Fruit fly (Drosophila melanogaster) whole organism, embryonic: ENCODE results near the gene CG14340.
A peak's percentile ranks its signal among the peaks of the same experiment; 100 is the strongest.

Experiments used
- CG14965 ChIP-seq: fragments of 200-800 bp; sonication (Bioruptor generic); optimal IDR thresholded peaks from 2 replicates; lab custom pipeline; 2016; ENCODE audit warnings: missing biosample characterization, missing genetic modification characterization, borderline replicate concordance
- CG18262 ChIP-seq: fragments of 200-800 bp; optimal IDR thresholded peaks from 3 replicates; lab custom pipeline; 2019; ENCODE audit warnings: missing biosample characterization, mild to moderate bottlenecking, missing genetic modification characterization, moderate library complexity
- CG31388 ChIP-seq: fragments of 200-800 bp; sonication (Bioruptor generic); optimal IDR thresholded peaks from 2 replicates; lab custom pipeline; 2016; ENCODE audit warnings: missing biosample characterization, missing genetic modification characterization
- CG33213 ChIP-seq: fragments of 200-800 bp; sonication (Bioruptor generic); optimal IDR thresholded peaks from 3 replicates; lab custom pipeline; 2016; ENCODE audit warnings: missing biosample characterization, missing genetic modification characterization
- CG34422 ChIP-seq: fragments of 200-800 bp; sonication (Bioruptor generic); IDR thresholded peaks from 3 replicates; pipeline ENCODE4 v1.3.6; 2022; ENCODE audit warnings: missing biosample characterization, missing genetic modification characterization
- CG4617 ChIP-seq: fragments of 200-800 bp; sonication (Bioruptor generic); optimal IDR thresholded peaks from 3 replicates; lab custom pipeline; 2016; ENCODE audit warnings: missing biosample characterization, missing genetic modification characterization, borderline replicate concordance
- CG6791 ChIP-seq: fragments of 200-800 bp; sonication (Bioruptor generic); IDR thresholded peaks from 3 replicates; pipeline ENCODE4 v1.3.6; 2022; ENCODE audit warnings: missing biosample characterization, missing genetic modification characterization; ENCODE audit not compliant: partially characterized antibody
- CG7987 ChIP-seq: fragments of 200-800 bp; sonication (Bioruptor generic); optimal IDR thresholded peaks from 2 replicates; lab custom pipeline; 2018; ENCODE audit warnings: missing biosample characterization, mild to moderate bottlenecking, missing genetic modification characterization, moderate library complexity
- Dip2 ChIP-seq: fragments of 200-800 bp; sonication (Bioruptor generic); IDR thresholded peaks from 2 replicates; pipeline ENCODE4 v1.3.6; 2022; ENCODE audit warnings: missing biosample characterization, missing genetic modification characterization
- E2f2 ChIP-seq: fragments of 200-800 bp; sonication (Bioruptor generic); IDR thresholded peaks from 2 replicates; pipeline ENCODE4 v1.3.6; 2022; ENCODE audit warnings: missing biosample characterization, missing genetic modification characterization
- Ets65A ChIP-seq: fragments of 200-800 bp; sonication (Bioruptor generic); peaks from one replicate; lab custom pipeline; 2016; ENCODE audit warnings: missing biosample characterization, missing genetic modification characterization
- MBD-R2 ChIP-seq: fragments of 200-800 bp; sonication (Bioruptor generic); IDR thresholded peaks from 2 replicates; pipeline ENCODE4 v1.3.6; 2022; ENCODE audit warnings: missing biosample characterization, missing genetic modification characterization
- MESR4 ChIP-seq: fragments of 200-800 bp; sonication (Bioruptor generic); optimal IDR thresholded peaks from 2 replicates; lab custom pipeline; 2018; ENCODE audit warnings: missing biosample characterization, mild to moderate bottlenecking, missing genetic modification characterization, moderate library complexity
- Med ChIP-seq: fragments of 200-800 bp; sonication (Bioruptor generic); peaks from one replicate; lab custom pipeline; 2016; ENCODE audit warnings: missing biosample characterization, missing genetic modification characterization, mild to moderate bottlenecking, inconsistent platforms, moderate library complexity
- bigmax ChIP-seq: fragments of 200-800 bp; sonication (Bioruptor generic); optimal IDR thresholded peaks from 2 replicates; lab custom pipeline; 2018; ENCODE audit warnings: missing biosample characterization, mild to moderate bottlenecking, missing genetic modification characterization
- gfzf ChIP-seq: fragments of 200-800 bp; sonication (Bioruptor generic); optimal IDR thresholded peaks from 2 replicates; lab custom pipeline; 2016; ENCODE audit warnings: missing biosample characterization, mild to moderate bottlenecking, missing genetic modification characterization, moderate library complexity
- hb ChIP-seq: fragments of 200-800 bp; sonication (Bioruptor generic); IDR thresholded peaks from 3 replicates; pipeline ENCODE4 v1.3.6; 2022; ENCODE audit warnings: missing biosample characterization, missing genetic modification characterization; ENCODE audit not compliant: partially characterized antibody
- her ChIP-seq: fragments of 200-800 bp; sonication (Bioruptor generic); optimal IDR thresholded peaks from 2 replicates; lab custom pipeline; 2016; ENCODE audit warnings: missing biosample characterization, missing genetic modification characterization
- lola ChIP-seq, 3 experiments: fragments of >200 bp in 2 of 3; fragments of 200-800 bp in 1 of 3; sonication (Bioruptor generic) in 1 of 3; optimal IDR thresholded peaks; 2 replicates each; lab custom pipeline; 2017 to 2019; ENCODE audit warnings: missing biosample characterization in 3 of 3, missing genetic modification characterization in 3 of 3, mild to moderate bottlenecking in 1 of 3, moderate library complexity in 1 of 3
- nerfin-2 ChIP-seq: fragments of 200-800 bp; sonication (Bioruptor generic); IDR thresholded peaks from 2 replicates; pipeline ENCODE4 v1.3.6; 2022; ENCODE audit warnings: missing biosample characterization, missing genetic modification characterization; ENCODE audit not compliant: partially characterized antibody
- pnt ChIP-seq: fragments of 200-800 bp; sonication (Bioruptor generic); optimal IDR thresholded peaks from 3 replicates; lab custom pipeline; 2016; ENCODE audit warnings: missing biosample characterization, missing genetic modification characterization
- ranshi ChIP-seq: fragments of 200-800 bp; sonication (Bioruptor generic); IDR thresholded peaks from 2 replicates; pipeline ENCODE4 v1.3.6; 2022; ENCODE audit warnings: missing biosample characterization, missing genetic modification characterization
- row ChIP-seq: fragments of 200-800 bp; sonication (Bioruptor generic); IDR thresholded peaks from 3 replicates; pipeline ENCODE4 v1.3.6; 2022; ENCODE audit warnings: missing biosample characterization, missing genetic modification characterization
- sd ChIP-seq: fragments of 200-800 bp; sonication (Bioruptor generic); optimal IDR thresholded peaks from 3 replicates; lab custom pipeline; 2018; ENCODE audit warnings: missing biosample characterization, mild to moderate bottlenecking, missing genetic modification characterization, moderate library complexity
- vnd ChIP-seq: fragments of 200-800 bp; sonication (Bioruptor generic); IDR thresholded peaks from 3 replicates; pipeline ENCODE4 v1.3.6; 2022; ENCODE audit warnings: missing biosample characterization, missing genetic modification characterization; ENCODE audit not compliant: partially characterized antibody
- zfh1 ChIP-seq: fragments of 200-800 bp; sonication (Bioruptor generic); IDR thresholded peaks from 3 replicates; pipeline ENCODE4 v1.3.6; 2022; ENCODE audit warnings: missing biosample characterization, missing genetic modification characterization

The CG14340 gene

dm6 chr2L:1158519-1159319 lies 46.0 kb downstream of the CG14340 start, which contains the start of gene Tango14 (continued):
- TF ChIP-seq MBD-R2 (peak; percentile 55), Dip2 (GFP tag; lab: Robert Waterston, UW) (no peak), CG31388 (GFP tag; lab: Kevin White, UChicago) (no peak), Ets65A (GFP tag; lab: Kevin White, UChicago) (peak; percentile 37), bigmax (GFP tag; lab: Kevin White, UChicago) (peak; percentile 95), her (no peak), hb (0 out of 3 replicates have a peak, but pooled peaks have one; percentile 52), CG14965 (no peak), CG33213 (GFP tag; lab: Kevin White, UChicago) (no peak), row (0 out of 3 replicates have a peak, but pooled peaks have one; percentile 53), E2f2 (GFP tag; lab: Robert Waterston, UW) (0 out of 2 replicates have a peak, but pooled peaks have one; percentile 15), MESR4 (GFP tag; lab: Kevin White, UChicago) (peak; percentile 88), CG7987 (GFP tag; lab: Kevin White, UChicago) (no peak), vnd (GFP tag; lab: Robert Waterston, UW) (0 out of 3 replicates have a peak, but pooled peaks have one; percentile 22), nerfin-2 (peak; percentile 52; the same call in 1 of the 2 replicates), ranshi (GFP tag; lab: Robert Waterston, UW) (no peak), sd (tag; lab: Kevin White, UChicago) (peak; percentile 96), CG4617 (GFP tag; lab: Kevin White, UChicago) (peak; percentile 34), CG34422 (GFP tag; lab: Robert Waterston, UW) (peak; percentile 78; the same call in 2 of the 3 replicates), lola (GFP tag; optimal IDR thresholded peaks at IDR 0.05; lab: Kevin White, UChicago) (peak in 1 of 3 experiments; percentile 14), Med (peak; percentile 68), CG6791 (GFP tag; lab: Robert Waterston, UW) (no peak), zfh1 (GFP tag; lab: Robert Waterston, UW) (0 out of 3 replicates have a peak, but pooled peaks have one; percentile 28), pnt (GFP tag; lab: Kevin White, UChicago) (no peak), CG18262 (tag; lab: Kevin White, UChicago) (peak; percentile 12), gfzf (GFP tag; lab: Kevin White, UChicago) (no peak)
